Worm (Caenorhabditis elegans) whole organism, midembryonic: ENCODE results near the gene Y47D7A.15.

Experiments
- T22C8.4 ChIP-seq: fragments of 200-800 bp; sonication (Bioruptor generic); IDR thresholded peaks from 2 replicates; pipeline ENCODE4 v1.3.6; 2022; ENCODE audit warnings: missing genetic modification characterization, missing compliant biosample characterization
- cog-1 ChIP-seq: sonication (generic microtip); optimal IDR thresholded peaks from 2 replicates; lab custom pipeline; 2016; ENCODE audit warnings: missing genetic modification characterization, missing compliant biosample characterization
- flt-1 ChIP-seq: fragments of 200-800 bp; sonication (Bioruptor generic); IDR thresholded peaks from 2 replicates; pipeline ENCODE4 v1.3.6; 2022; ENCODE audit warnings: missing genetic modification characterization, missing compliant biosample characterization
- tab-1 ChIP-seq: fragments of 200-800 bp; sonication (Bioruptor generic); IDR thresholded peaks from 2 replicates; pipeline ENCODE4 v1.3.6; 2022; ENCODE audit warnings: missing genetic modification characterization, missing compliant biosample characterization
- ztf-23 ChIP-seq: fragments of 200-800 bp; sonication (Bioruptor generic); IDR thresholded peaks from 2 replicates; pipeline ENCODE4 v1.3.6; 2022; ENCODE audit warnings: missing genetic modification reagents, missing genetic modification characterization, missing compliant biosample characterization

DNA sequence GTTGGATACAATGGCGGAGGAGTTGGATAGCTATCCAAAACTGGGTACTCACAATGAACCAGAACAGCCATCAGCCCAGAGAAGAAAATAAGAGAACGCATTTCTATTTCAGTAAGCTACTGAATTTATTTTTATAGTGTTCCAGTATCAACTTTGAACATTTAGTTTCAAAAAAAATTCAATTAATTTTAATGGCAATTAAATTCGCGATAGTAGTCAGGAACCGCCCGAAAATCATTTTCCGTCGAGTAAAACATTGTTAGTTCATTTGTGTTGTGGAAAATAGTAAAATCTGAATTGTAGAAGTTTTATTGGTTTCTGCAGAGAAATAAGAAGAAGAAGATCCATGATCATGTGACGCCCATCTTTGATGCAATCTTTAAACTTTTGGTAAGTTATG lies 14.9 kb downstream of the Y47D7A.15 start, which contains the start of gene Y47D7A.6:
- no peak for TF ChIP-seq tab-1 (GFP tag; lab: Robert Waterston, UW)
- TF ChIP-seq cog-1 (tag; lab: Kevin White, UChicago) = no peak
- TF ChIP-seq ztf-23 (GFP tag; lab: Robert Waterston, UW) = no peak
- no peak for TF ChIP-seq flt-1 (GFP tag; lab: Robert Waterston, UW)
- no peak for TF ChIP-seq T22C8.4 (GFP tag; lab: Robert Waterston, UW)
